Fruit fly (Drosophila melanogaster) Kc167 (cell line): Measurements from ENCODE around the gene T48.

ENCODE experiments used
- Myc ChIP-seq: fragments of >200 bp; optimal IDR thresholded peaks from 2 replicates; lab custom pipeline; 2017; ENCODE audit warnings: missing external identifiers
- Sin3A ChIP-seq: fragments of >200 bp; optimal IDR thresholded peaks from 2 replicates; lab custom pipeline; 2018; ENCODE audit warnings: missing external identifiers
- h ChIP-seq: fragments of >200 bp; optimal IDR thresholded peaks from 3 replicates; lab custom pipeline; 2018; ENCODE audit warnings: missing external identifiers
- insv ChIP-seq: fragments of >200 bp; optimal IDR thresholded peaks from 3 replicates; lab custom pipeline; 2018; ENCODE audit warnings: missing external identifiers
- psq ChIP-seq: fragments of >200 bp; optimal IDR thresholded peaks from 2 replicates; lab custom pipeline; 2017; ENCODE audit warnings: missing external identifiers
- ttk ChIP-seq: sonication (Bioruptor generic); optimal IDR thresholded peaks from 2 replicates; lab custom pipeline; 2017; ENCODE audit warnings: missing external identifiers

The T48 gene

DNA sequence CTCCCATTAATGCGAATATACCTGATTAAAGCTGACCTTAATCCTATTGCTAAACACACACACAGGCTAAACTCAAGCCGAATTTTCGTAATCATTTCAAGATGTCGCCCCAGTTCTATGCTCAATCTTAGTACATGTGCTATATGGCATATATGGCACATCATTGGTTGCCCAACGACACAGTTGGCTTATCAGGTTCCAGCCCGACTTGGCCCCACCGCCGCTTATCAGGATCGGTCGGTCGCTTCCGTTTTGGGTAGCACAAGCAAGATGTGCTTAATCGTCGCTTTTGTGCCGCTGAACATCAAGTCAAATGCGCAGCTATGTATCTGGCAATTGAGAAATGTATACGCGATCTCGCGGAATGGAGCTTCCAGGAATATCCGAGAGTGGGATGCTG lies 10.5 kb upstream of the T48 start:
- TF ChIP-seq Myc (lab: Kevin White, UChicago), result no peak
- TF ChIP-seq h (lab: Kevin White, UChicago), result no peak

DNA sequence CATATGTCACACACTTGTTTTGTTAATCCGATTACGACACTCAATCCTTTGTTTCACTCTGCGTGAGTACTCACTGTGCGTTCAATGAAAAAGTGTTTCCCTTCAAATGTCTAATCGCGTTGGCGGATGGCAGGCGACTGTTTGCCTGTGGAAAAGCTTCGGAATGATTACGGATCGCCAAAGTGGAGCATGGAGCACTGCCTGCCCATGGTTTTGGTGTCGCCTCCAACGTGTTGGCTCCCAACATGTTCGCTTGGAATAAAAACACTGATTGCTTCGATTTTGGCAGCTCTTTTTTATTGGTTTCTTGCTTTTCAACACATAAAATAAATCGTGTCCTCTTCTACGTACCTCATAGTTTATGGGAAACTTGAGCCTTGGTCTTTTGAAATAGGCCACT lies 9.7 kb upstream of the T48 start, which contains the start of gene SPARC:
Gene SPARC (minus strand): TSS at position 144 of the 400 bp plus-strand sequence.
- no peak for TF ChIP-seq Sin3A
- no peak for TF ChIP-seq ttk (lab: Kevin White, UChicago)
- no peak for TF ChIP-seq insv (lab: Kevin White, UChicago)
- no peak for TF ChIP-seq Myc (lab: Kevin White, UChicago)
- TF ChIP-seq h (lab: Kevin White, UChicago), result no peak
- TF ChIP-seq psq, result no peak

DNA sequence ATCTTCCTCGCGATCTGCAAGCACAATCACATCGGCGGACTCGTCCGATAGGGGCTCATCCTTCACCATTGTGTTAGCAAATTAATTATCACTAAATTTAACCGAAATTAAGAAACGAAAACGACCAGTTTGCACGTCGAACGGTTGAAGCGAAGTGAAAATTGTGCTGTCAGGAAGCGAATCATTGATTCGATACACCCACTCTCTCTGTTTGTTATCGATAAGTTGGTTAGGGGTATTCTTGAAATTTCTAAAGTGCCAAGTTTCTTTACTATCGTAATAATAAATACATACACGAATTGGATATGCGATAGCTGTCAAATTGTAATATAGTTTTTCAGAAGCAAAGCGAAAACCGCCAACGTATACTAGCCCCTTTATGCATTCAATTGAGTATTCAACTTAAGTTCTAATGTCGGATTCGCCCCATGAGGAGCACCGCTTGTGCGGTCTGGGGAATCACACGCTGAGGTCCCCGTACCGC lies 5.9 kb upstream of the T48 start, which contains the start of gene Rb97D:
Gene Rb97D (minus strand): TSS at position 199 of the 484 bp plus-strand sequence.
- TF ChIP-seq Myc (lab: Kevin White, UChicago) (no peak), h (lab: Kevin White, UChicago) (no peak), insv (lab: Kevin White, UChicago) (no peak), Sin3A (no peak), ttk (lab: Kevin White, UChicago) (no peak), psq (no peak)

DNA sequence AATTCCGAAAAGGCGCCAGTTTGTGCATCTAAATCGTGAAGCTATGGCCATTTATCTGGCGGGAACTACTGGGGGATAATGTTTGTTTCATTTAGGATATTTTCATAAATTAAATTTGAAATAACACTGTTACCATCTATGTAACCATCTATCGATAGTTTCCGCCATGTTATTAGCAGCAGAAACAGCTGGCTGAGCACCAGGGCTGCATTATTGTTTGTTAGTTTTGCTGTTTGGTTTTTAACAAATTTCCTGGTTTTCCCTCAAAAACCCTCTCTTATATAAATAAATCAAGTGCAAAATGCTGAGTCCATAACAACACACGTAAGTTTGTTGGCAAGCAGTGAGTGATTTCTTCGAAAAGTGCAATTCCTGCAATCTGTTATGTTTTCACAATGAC lies 5.1 kb upstream of the T48 start, which contains the start of gene CG5500:
Gene CG5500 (plus strand): TSS at position 199 of the 400 bp plus-strand sequence.
- TF ChIP-seq ttk (lab: Kevin White, UChicago), result no peak
- no peak for TF ChIP-seq h (lab: Kevin White, UChicago)
- no peak for TF ChIP-seq insv (lab: Kevin White, UChicago)
- TF ChIP-seq psq, result no peak
- TF ChIP-seq Myc (lab: Kevin White, UChicago), result no peak
- TF ChIP-seq Sin3A, result no peak

DNA sequence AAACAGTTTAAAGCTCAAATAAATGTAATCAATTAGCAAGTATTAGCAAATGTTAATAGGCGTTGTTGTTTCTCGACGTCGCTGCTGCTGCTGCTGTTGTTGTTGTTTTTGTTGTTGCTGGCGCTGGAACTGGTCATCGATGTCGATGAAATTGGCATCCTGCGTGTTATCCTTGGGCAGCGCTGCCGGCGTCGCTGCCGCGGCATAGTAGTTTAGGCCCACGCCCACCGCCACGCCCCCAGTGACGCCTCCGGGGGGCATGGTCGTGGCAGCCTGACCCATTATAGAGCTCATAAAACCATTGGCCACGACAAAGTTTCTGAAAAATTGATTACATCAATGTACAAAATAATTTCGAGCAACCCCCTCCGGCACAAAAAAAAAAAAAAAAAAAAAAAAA lies 4.7 kb upstream of the T48 start:
- TF ChIP-seq Sin3A, result no peak
- TF ChIP-seq Myc (lab: Kevin White, UChicago), result no peak
- TF ChIP-seq ttk (lab: Kevin White, UChicago), result peak; percentile 27
- TF ChIP-seq insv (lab: Kevin White, UChicago), result no peak

DNA sequence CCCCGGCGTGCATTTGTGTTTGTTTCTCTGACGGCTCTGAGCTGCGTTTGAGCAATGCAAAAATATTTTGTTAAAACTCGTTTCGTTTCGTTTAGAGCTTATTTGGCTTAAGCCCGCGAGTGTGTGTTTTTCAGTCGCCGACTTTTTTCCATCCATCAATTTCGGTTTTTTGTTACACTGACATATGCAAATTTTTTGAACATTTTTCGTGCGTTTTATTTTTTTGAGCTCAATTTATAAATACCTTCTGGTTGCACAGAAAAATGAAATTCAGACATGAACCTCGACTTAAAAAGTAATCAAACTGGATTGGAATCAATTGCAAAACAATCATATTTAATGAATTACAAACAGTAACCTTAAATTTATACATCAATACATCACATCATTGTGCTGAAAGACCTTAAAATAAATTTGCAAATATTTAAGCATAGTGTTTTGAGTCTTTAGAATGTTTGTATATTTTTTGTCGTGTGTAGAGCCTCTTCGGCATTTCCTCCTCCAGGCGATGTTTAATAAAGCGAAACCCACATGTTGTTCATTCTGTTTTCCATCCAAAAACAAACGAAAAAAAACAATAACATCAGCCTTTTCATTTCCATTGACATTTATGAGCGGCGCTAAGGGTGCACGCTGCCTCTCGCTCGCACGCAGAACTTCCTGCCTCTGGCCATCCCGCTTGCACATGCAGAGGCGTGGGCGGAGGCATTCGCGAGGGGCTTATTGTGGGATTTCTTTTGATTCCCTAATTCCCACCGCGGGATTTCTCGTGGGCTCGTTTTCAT lies 888 bp downstream of the T48 start:
- TF ChIP-seq ttk (lab: Kevin White, UChicago), result no peak
- no peak for TF ChIP-seq psq
- TF ChIP-seq Myc (lab: Kevin White, UChicago), result no peak
- TF ChIP-seq Sin3A, result no peak

DNA sequence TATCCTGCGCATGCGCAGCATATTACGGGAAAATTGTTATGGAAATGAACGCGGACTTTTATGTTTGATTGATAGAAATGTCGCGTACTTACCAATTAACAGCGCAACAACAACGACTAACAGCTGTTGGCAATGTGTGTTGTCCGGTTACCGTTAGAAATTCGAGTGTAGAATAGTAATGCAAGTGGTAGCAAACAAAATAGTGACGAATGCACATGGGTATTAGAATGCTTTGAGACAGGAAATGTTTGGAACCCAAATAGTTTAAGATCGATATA lies 1.4 kb downstream of the T48 start:
- TF ChIP-seq ttk (lab: Kevin White, UChicago) (no peak), psq (no peak), Myc (lab: Kevin White, UChicago) (no peak), h (lab: Kevin White, UChicago) (no peak), Sin3A (no peak), insv (lab: Kevin White, UChicago) (no peak)

DNA sequence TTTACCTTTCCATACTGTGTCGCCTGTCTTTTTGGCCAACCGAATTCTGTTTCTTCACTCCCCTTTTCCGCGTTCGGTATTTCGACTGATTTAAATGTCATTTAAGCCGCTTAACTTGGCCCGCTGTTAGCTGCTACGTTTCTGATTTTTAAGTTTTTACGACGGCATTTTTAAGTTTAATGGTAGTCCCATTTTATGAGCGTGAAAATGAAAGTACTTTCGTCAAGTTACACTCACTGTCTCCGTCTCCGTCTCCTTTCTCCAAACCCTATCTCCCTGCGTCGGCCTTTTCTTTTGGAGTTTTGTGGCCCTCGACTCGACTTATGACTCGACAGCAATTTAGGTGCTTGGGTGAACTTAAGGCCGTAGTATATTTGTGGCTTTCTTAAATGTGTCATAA lies 3.7 kb downstream of the T48 start:
- TF ChIP-seq psq (no peak), h (lab: Kevin White, UChicago) (no peak), Myc (lab: Kevin White, UChicago) (no peak), Sin3A (no peak), ttk (lab: Kevin White, UChicago) (no peak), insv (lab: Kevin White, UChicago) (no peak)

DNA sequence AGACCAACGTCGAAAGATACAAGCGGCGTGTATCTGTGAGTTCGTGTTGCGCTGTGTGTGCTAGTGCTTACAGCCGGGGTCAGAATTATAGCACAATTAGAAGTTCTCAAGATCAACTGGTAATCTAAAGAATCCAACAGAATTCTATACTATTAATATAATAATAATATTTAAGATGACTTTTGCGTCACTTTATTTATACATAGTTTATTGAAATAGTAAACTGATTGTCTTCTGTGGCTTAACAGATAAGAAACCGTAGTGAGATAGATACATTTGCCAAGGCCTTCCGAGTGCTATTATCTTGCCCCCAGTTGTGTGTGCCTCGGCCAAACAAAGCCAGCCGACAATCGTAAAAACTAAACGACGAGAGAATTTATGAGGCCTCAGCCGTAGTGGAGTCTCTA lies 4.8 kb downstream of the T48 start:
- no peak for TF ChIP-seq h (lab: Kevin White, UChicago)
- TF ChIP-seq psq, result no peak
- TF ChIP-seq Myc (lab: Kevin White, UChicago), result no peak
- TF ChIP-seq Sin3A, result no peak
- no peak for TF ChIP-seq ttk (lab: Kevin White, UChicago)
- no peak for TF ChIP-seq insv (lab: Kevin White, UChicago)

DNA sequence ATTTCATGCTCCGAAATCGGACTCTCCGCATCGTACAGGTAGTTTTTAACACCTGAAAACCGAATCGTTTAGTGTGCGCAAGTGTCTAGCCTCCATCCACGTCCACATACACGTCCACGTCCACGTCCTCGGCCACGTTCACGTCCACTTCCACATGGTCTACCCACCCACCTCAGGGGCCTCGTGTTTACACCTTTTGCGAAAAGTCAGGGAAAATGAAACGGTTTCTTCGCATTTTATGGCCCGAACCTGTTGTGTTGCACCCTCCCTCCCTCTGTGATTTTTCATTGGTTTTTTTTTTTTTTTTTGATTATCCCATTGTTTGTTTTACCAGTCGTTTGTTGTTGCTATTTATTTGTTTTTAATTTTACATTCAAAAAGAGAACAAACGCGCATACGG lies 5.6 kb downstream of the T48 start:
- TF ChIP-seq ttk (lab: Kevin White, UChicago) (no peak), psq (no peak), Sin3A (no peak), h (lab: Kevin White, UChicago) (no peak)

DNA sequence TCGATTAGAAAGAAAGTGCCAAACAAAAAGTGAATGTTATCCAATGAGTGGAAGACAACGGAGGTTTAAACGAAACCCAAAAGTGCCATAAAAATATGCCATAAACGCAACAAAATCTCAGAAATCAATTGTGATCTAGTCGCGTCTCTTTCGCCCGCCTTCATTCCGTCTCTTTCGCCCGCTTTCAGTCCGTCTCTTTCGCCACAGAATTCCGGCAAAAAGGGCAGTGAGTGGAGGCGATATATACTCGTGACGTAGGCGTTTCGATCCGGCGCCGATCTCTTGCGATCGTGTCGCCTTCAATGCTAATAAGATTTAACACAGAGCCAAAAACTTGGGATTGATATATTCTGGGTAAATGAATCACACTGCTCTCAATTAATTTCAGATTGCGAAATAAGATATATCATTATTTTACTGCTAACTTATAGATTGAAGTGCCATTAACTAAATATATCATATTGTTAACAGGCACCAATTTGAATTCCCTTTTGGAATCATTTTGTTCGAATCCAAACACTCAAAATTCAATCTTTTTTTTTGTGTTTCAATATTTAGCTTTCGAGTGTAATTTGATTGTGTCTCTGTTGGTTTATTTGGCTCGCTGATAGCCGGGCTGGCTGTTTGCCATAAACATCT lies 6.7 kb downstream of the T48 start:
- TF ChIP-seq ttk (lab: Kevin White, UChicago) (no peak), psq (no peak), h (lab: Kevin White, UChicago) (no peak), Sin3A (no peak), Myc (lab: Kevin White, UChicago) (no peak)

DNA sequence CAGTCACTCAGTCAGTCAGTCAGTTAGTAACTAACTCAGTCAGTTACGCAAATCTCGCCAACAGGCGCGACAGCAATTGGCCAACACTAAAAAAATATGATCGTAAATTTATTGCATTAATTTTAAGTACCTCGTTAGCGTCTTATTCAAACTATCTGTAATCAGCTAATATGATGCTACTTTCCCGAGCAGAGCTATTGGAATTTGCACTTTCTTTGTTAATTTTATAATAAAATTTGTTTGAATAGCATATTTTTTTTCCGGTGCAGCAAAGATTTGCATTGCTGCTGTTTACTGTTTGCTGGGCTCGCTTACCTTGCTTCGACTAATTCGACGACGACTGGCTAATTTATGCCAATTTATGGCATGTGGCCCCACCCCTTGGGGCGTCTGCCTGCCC lies 8.6 kb downstream of the T48 start:
- no peak for TF ChIP-seq insv (lab: Kevin White, UChicago)
- TF ChIP-seq Sin3A, result no peak
- no peak for TF ChIP-seq ttk (lab: Kevin White, UChicago)

DNA sequence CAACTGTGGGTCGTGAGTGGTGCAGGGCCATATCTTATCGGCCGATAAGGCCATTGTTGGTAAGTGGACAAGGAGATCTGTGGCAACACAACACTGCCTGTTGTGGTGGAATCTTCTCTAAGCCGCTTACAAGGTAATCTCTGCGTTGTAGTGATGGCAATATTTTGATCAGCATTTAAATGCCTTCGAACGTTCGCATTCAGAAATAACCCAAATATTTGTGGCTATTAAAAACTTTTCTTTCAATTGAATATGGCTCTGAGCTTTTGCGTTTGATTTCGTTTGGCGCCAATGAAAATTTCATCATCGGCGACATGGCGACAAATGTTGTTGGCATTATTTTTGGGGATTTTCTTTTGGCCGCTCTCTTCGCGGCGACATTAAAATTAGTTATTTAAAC lies 9.0 kb downstream of the T48 start:
- no peak for TF ChIP-seq Sin3A
- TF ChIP-seq psq, result no peak
- TF ChIP-seq insv (lab: Kevin White, UChicago), result no peak
- TF ChIP-seq h (lab: Kevin White, UChicago), result no peak
- no peak for TF ChIP-seq ttk (lab: Kevin White, UChicago)
- no peak for TF ChIP-seq Myc (lab: Kevin White, UChicago)
